Fruit fly (Drosophila melanogaster) whole organism, adult: ENCODE data around the gene CG12818.
"Not testable (repeated sequence)": the region's sequence is repeated elsewhere in the genome, so short reads cannot be mapped to it uniquely, and the experiment has no call there.

Experiments
- CG11617 ChIP-seq: fragments of 200-800 bp; sonication (Bioruptor generic); optimal IDR thresholded peaks from 2 replicates; lab custom pipeline; 2017; ENCODE audit warnings: mild to moderate bottlenecking, missing biosample characterization, missing genetic modification reagents, missing genetic modification characterization
- CG12768 ChIP-seq: fragments of 200-800 bp; sonication (Bioruptor generic); optimal IDR thresholded peaks from 2 replicates; lab custom pipeline; 2017; ENCODE audit warnings: missing biosample characterization, missing genetic modification characterization, mild to moderate bottlenecking, moderate library complexity, missing genetic modification reagents
- CG14711 ChIP-seq: fragments of 200-800 bp; sonication (Bioruptor generic); optimal IDR thresholded peaks from 2 replicates; lab custom pipeline; 2018; ENCODE audit warnings: missing biosample characterization, mild to moderate bottlenecking, missing genetic modification characterization, moderate library complexity
- CG1620 ChIP-seq: fragments of 200-800 bp; sonication (Bioruptor generic); optimal IDR thresholded peaks from 2 replicates; lab custom pipeline; 2016; ENCODE audit warnings: missing biosample characterization, missing genetic modification characterization
- CG33017 ChIP-seq: fragments of 200-800 bp; sonication (Bioruptor generic); optimal IDR thresholded peaks from 2 replicates; lab custom pipeline; 2018; ENCODE audit warnings: missing biosample characterization, mild to moderate bottlenecking, missing genetic modification characterization, moderate library complexity
- CG5204 ChIP-seq: fragments of 200-800 bp; sonication (Bioruptor generic); optimal IDR thresholded peaks from 2 replicates; lab custom pipeline; 2016; ENCODE audit warnings: missing biosample characterization, missing genetic modification characterization
- CG7045 ChIP-seq: fragments of 200-800 bp; sonication (Bioruptor generic); optimal IDR thresholded peaks from 2 replicates; lab custom pipeline; 2017; ENCODE audit warnings: missing biosample characterization, mild to moderate bottlenecking, missing genetic modification characterization
- CG7101 ChIP-seq: fragments of 200-800 bp; sonication (Bioruptor generic); optimal IDR thresholded peaks from 2 replicates; lab custom pipeline; 2018; ENCODE audit warnings: missing biosample characterization, mild to moderate bottlenecking, missing genetic modification characterization, moderate library complexity
- Clk ChIP-seq: fragments of 200-800 bp; sonication (Bioruptor generic); optimal IDR thresholded peaks from 2 replicates; lab custom pipeline; 2017; ENCODE audit warnings: missing biosample characterization, missing genetic modification characterization
- Crg-1 ChIP-seq: fragments of 200-800 bp; sonication (Bioruptor generic); optimal IDR thresholded peaks from 2 replicates; lab custom pipeline; 2016; ENCODE audit warnings: missing biosample characterization, missing genetic modification characterization
- Hr96 ChIP-seq: fragments of 200-800 bp; sonication (Bioruptor generic); optimal IDR thresholded peaks from 2 replicates; lab custom pipeline; 2016; ENCODE audit warnings: missing biosample characterization, missing genetic modification characterization
- Mnt ChIP-seq: fragments of 200-800 bp; sonication (Bioruptor generic); optimal IDR thresholded peaks from 2 replicates; lab custom pipeline; 2016; ENCODE audit warnings: missing biosample characterization, mild to moderate bottlenecking, missing genetic modification characterization
- bab1 ChIP-seq: fragments of 200-800 bp; sonication (Bioruptor generic); optimal IDR thresholded peaks from 3 replicates; lab custom pipeline; 2019; ENCODE audit warnings: missing biosample characterization, mild to moderate bottlenecking, missing genetic modification characterization, moderate library complexity
- cic ChIP-seq: fragments of 200-800 bp; sonication (Bioruptor generic); optimal IDR thresholded peaks from 2 replicates; lab custom pipeline; 2017; ENCODE audit warnings: missing biosample characterization, mild to moderate bottlenecking, missing genetic modification characterization, moderate library complexity
- cnc ChIP-seq, 2 experiments: fragments of >200 bp; optimal IDR thresholded peaks; 2 replicates each; lab custom pipeline; 2017
- kay ChIP-seq: fragments of 200-800 bp; sonication (Bioruptor generic); peaks from one replicate; lab custom pipeline; 2016; ENCODE audit warnings: missing biosample characterization, missing genetic modification characterization, borderline replicate concordance
- ovo ChIP-seq: fragments of 200-800 bp; sonication (Bioruptor generic); optimal IDR thresholded peaks from 2 replicates; lab custom pipeline; 2016; ENCODE audit warnings: missing biosample characterization, missing genetic modification characterization
- pad ChIP-seq: fragments of 200-800 bp; sonication (Bioruptor generic); optimal IDR thresholded peaks from 3 replicates; lab custom pipeline; 2017; ENCODE audit warnings: missing biosample characterization, missing genetic modification characterization, mild to moderate bottlenecking, moderate library complexity, missing genetic modification reagents
- tj ChIP-seq: fragments of 200-800 bp; sonication (Bioruptor generic); optimal IDR thresholded peaks from 3 replicates; lab custom pipeline; 2017; ENCODE audit warnings: missing biosample characterization, mild to moderate bottlenecking, missing genetic modification characterization, moderate library complexity
- toe ChIP-seq: fragments of 200-800 bp; sonication (Bioruptor generic); optimal IDR thresholded peaks from 2 replicates; lab custom pipeline; 2016; ENCODE audit warnings: missing biosample characterization, missing genetic modification characterization

The CG12818 gene

dm6 chr3R:10332823-10333263 lies 1.5 kb downstream of the CG12818 start, which contains the start of gene sle:
Gene sle (plus strand): TSS chr3R:10333115.
- peak; percentile 56 for TF ChIP-seq bab1 (GFP tag; lab: Kevin White, UChicago)
- peak; percentile 88 for TF ChIP-seq CG1620 (GFP tag; lab: Kevin White, UChicago)
- TF ChIP-seq cnc (optimal IDR thresholded peaks at IDR 0.05; lab: Kevin White, UChicago), result no peak
- TF ChIP-seq CG7101 (tag; lab: Kevin White, UChicago), result peak; percentile 81
- peak; percentile 85 for TF ChIP-seq Hr96 (GFP tag; lab: Kevin White, UChicago)
- peak; percentile 61 for TF ChIP-seq cic (GFP tag; lab: Kevin White, UChicago)
- peak; percentile 67 for TF ChIP-seq CG11617 (GFP tag; lab: Kevin White, UChicago)
- TF ChIP-seq CG12768, result peak; percentile 77
- no peak for TF ChIP-seq CG5204
- TF ChIP-seq Mnt (GFP tag; lab: Kevin White, UChicago), result peak; percentile 87
- TF ChIP-seq ovo (GFP tag; lab: Kevin White, UChicago), result peak; percentile 84
- TF ChIP-seq CG33017 (tag; lab: Kevin White, UChicago), result peak; percentile 63
- TF ChIP-seq toe (GFP tag; lab: Kevin White, UChicago), result no peak
- no peak for TF ChIP-seq tj (GFP tag; lab: Kevin White, UChicago)
- peak; percentile 93 for TF ChIP-seq Crg-1
- peak; percentile 51 for TF ChIP-seq Clk
- TF ChIP-seq CG7045, result peak; percentile 79
- TF ChIP-seq pad, result peak; percentile 82
- TF ChIP-seq CG14711 (tag; lab: Kevin White, UChicago), result peak; percentile 63

- not testable (repeated sequence) for TF ChIP-seq toe (GFP tag; lab: Kevin White, UChicago); CG12768; Clk
Observed at dm6 chr3R:10338042-10338441, 6.7 kb downstream of the CG12818 start, which contains the start of gene CG12592. Gene CG12592 (plus strand): TSS chr3R:10338342.

- TF ChIP-seq tj (GFP tag; lab: Kevin White, UChicago); kay; pad: not testable (repeated sequence)
Observed at dm6 chr3R:10340649-10341048, 9.3 kb downstream of the CG12818 start, which contains the start of gene CG18545. Gene CG18545 (plus strand): TSS chr3R:10340949.

dm6 chr3R:10348461-10348860 lies 17.1 kb downstream of the CG12818 start, which contains the start of gene CG31406:
Gene CG31406 (plus strand): TSS chr3R:10348761.
- not testable (repeated sequence) for TF ChIP-seq Hr96 (GFP tag; lab: Kevin White, UChicago); CG1620 (GFP tag; lab: Kevin White, UChicago); CG7045

dm6 chr3R:10349987-10350386 lies 18.6 kb downstream of the CG12818 start, which contains the start of gene jumu:
Gene jumu (plus strand): TSS chr3R:10350182.
- peak; percentile 0 for TF ChIP-seq Mnt (GFP tag; lab: Kevin White, UChicago)
- TF ChIP-seq bab1 (GFP tag; lab: Kevin White, UChicago), result peak; percentile 63
- TF ChIP-seq CG14711 (tag; lab: Kevin White, UChicago), result no peak
- peak; percentile 13 for TF ChIP-seq ovo (GFP tag; lab: Kevin White, UChicago)
- TF ChIP-seq toe (GFP tag; lab: Kevin White, UChicago), result no peak

- peak; percentile 7 for TF ChIP-seq Clk
- peak; percentile 69 for TF ChIP-seq CG7101 (tag; lab: Kevin White, UChicago)
- no peak for TF ChIP-seq tj (GFP tag; lab: Kevin White, UChicago)
- TF ChIP-seq CG33017 (tag; lab: Kevin White, UChicago), result peak; percentile 72
- peak; percentile 58 for TF ChIP-seq CG5204
- peak; percentile 35 for TF ChIP-seq toe (GFP tag; lab: Kevin White, UChicago)
- no peak for TF ChIP-seq ovo (GFP tag; lab: Kevin White, UChicago)
- peak; percentile 54 for TF ChIP-seq CG7045
- peak; percentile 40 for TF ChIP-seq cic (GFP tag; lab: Kevin White, UChicago)
- TF ChIP-seq pad, result peak; percentile 100
- peak; percentile 49 for TF ChIP-seq CG11617 (GFP tag; lab: Kevin White, UChicago)
- TF ChIP-seq bab1 (GFP tag; lab: Kevin White, UChicago), result peak; percentile 80
- TF ChIP-seq Hr96 (GFP tag; lab: Kevin White, UChicago), result peak; percentile 34
- peak; percentile 59 for TF ChIP-seq Crg-1
- TF ChIP-seq Mnt (GFP tag; lab: Kevin White, UChicago), result peak; percentile 47
- peak; percentile 55 for TF ChIP-seq CG12768
- TF ChIP-seq CG1620 (GFP tag; lab: Kevin White, UChicago), result peak; percentile 52
- TF ChIP-seq kay, result peak; percentile 87
- TF ChIP-seq CG14711 (tag; lab: Kevin White, UChicago), result peak; percentile 74
- TF ChIP-seq cnc (optimal IDR thresholded peaks at IDR 0.05; lab: Kevin White, UChicago), result no peak
Observed at dm6 chr3R:10350741-10351629, 19.6 kb downstream of the CG12818 start.
